Worm (Caenorhabditis elegans) whole organism, L4 larva: ENCODE results near the gene memb-2.

ENCODE experiments used
- F26F4.8 ChIP-seq: fragments of 200-800 bp; sonication (Bioruptor generic); conservative IDR thresholded peaks from 2 replicates; pipeline ENCODE4 v1.3.6; 2022; ENCODE audit warnings: missing genetic modification characterization, missing compliant biosample characterization
- F44E2.7 ChIP-seq: fragments of 200-800 bp; sonication (Bioruptor generic); IDR thresholded peaks from 2 replicates; pipeline ENCODE4 v2.1.2; 2022; ENCODE audit warnings: missing genetic modification characterization, missing compliant biosample characterization
- T26A8.4 ChIP-seq: fragments of 200-800 bp; sonication (Bioruptor generic); IDR thresholded peaks from 2 replicates; pipeline ENCODE4 v1.3.6; 2022; ENCODE audit warnings: missing genetic modification characterization, missing compliant biosample characterization
- ZK337.2 ChIP-seq: fragments of 200-800 bp; sonication (Bioruptor generic); IDR thresholded peaks from 2 replicates; pipeline ENCODE4 v1.3.6; 2022; ENCODE audit warnings: missing genetic modification reagents, missing genetic modification characterization, missing compliant biosample characterization
- aha-1 ChIP-seq: fragments of 150-350 bp; peaks from one replicate; lab custom pipeline; 2014; ENCODE audit warnings: missing biosample characterization, missing genetic modification characterization
- daf-16 ChIP-seq, 3 experiments: sonication (generic microtip); optimal IDR thresholded peaks; 2 replicates each; lab custom pipeline; 2016 to 2017; ENCODE audit warnings: missing genetic modification characterization in 3 of 3, missing genetic modification reagents in 3 of 3, mild to moderate bottlenecking in 2 of 3, missing compliant biosample characterization in 2 of 3, missing biosample characterization in 1 of 3, moderate library complexity in 1 of 3
- daf-8 ChIP-seq: fragments of 200-800 bp; sonication (Bioruptor generic); IDR thresholded peaks from 2 replicates; pipeline ENCODE4 v1.3.6; 2022; ENCODE audit warnings: missing genetic modification characterization, missing compliant biosample characterization
- dmd-6 ChIP-seq: fragments of 200-800 bp; sonication (Bioruptor generic); IDR thresholded peaks from 2 replicates; pipeline ENCODE4 v1.3.6; 2022; ENCODE audit warnings: missing genetic modification reagents, missing genetic modification characterization, missing compliant biosample characterization
- dmd-8 ChIP-seq: fragments of 200-800 bp; sonication (Bioruptor generic); IDR thresholded peaks from 2 replicates; pipeline ENCODE4 v1.3.6; 2022; ENCODE audit warnings: missing genetic modification characterization, missing compliant biosample characterization
- dpl-1 ChIP-seq: fragments of 150-350 bp; optimal IDR thresholded peaks from 2 replicates; lab custom pipeline; 2014; ENCODE audit warnings: missing biosample characterization, missing genetic modification reagents, missing genetic modification characterization
- duxl-1 ChIP-seq: sonication (generic microtip); optimal IDR thresholded peaks from 2 replicates; lab custom pipeline; 2016; ENCODE audit warnings: mild to moderate bottlenecking, missing genetic modification characterization, moderate library complexity, missing compliant biosample characterization; ENCODE audit not compliant: poor library complexity
- dve-1 ChIP-seq: sonication (generic microtip); optimal IDR thresholded peaks from 2 replicates; lab custom pipeline; 2017; ENCODE audit warnings: antibody characterized with exemption, mild to moderate bottlenecking, missing genetic modification characterization, missing compliant biosample characterization; ENCODE audit not compliant: insufficient read depth
- egl-27 ChIP-seq: sonication (generic microtip); optimal IDR thresholded peaks from 3 replicates; lab custom pipeline; 2017; ENCODE audit warnings: missing biosample characterization, missing genetic modification reagents, missing genetic modification characterization
- fos-1 ChIP-seq: fragments of 150-350 bp; optimal IDR thresholded peaks from 2 replicates; lab custom pipeline; 2014; ENCODE audit warnings: missing biosample characterization, missing genetic modification characterization
- hlh-11 ChIP-seq: fragments of 200-800 bp; sonication (Bioruptor generic); optimal IDR thresholded peaks from 2 replicates; lab custom pipeline; 2018; ENCODE audit warnings: mild to moderate bottlenecking, missing genetic modification characterization, missing compliant biosample characterization
- hlh-30 ChIP-seq: sonication (generic microtip); optimal IDR thresholded peaks from 2 replicates; lab custom pipeline; 2017; ENCODE audit warnings: antibody characterized with exemption, mild to moderate bottlenecking, missing genetic modification characterization, missing compliant biosample characterization; ENCODE audit not compliant: insufficient read depth
- hmg-1.1 ChIP-seq: fragments of 200-800 bp; sonication (Bioruptor generic); IDR thresholded peaks from 2 replicates; pipeline ENCODE4 v1.3.6; 2022; ENCODE audit warnings: missing genetic modification reagents, missing genetic modification characterization, missing compliant biosample characterization
- lim-7 ChIP-seq: fragments of 200-800 bp; sonication (Bioruptor generic); IDR thresholded peaks from 2 replicates; pipeline ENCODE4 v1.3.6; 2022; ENCODE audit warnings: missing genetic modification characterization, missing compliant biosample characterization
- lin-13 ChIP-seq: fragments of 150-350 bp; optimal IDR thresholded peaks from 2 replicates; lab custom pipeline; 2014; ENCODE audit warnings: missing biosample characterization, missing genetic modification reagents, missing genetic modification characterization
- lin-15B ChIP-seq: fragments of 150-350 bp; sonication (generic microtip); optimal IDR thresholded peaks from 3 replicates; lab custom pipeline; 2014; ENCODE audit warnings: missing biosample characterization, missing genetic modification characterization
- lin-38 ChIP-seq: fragments of 200-800 bp; sonication (Bioruptor generic); IDR thresholded peaks from 2 replicates; pipeline ENCODE4 v1.3.6; 2022; ENCODE audit warnings: missing genetic modification reagents, missing genetic modification characterization, missing compliant biosample characterization
- lin-39 ChIP-seq: fragments of 150-350 bp; optimal IDR thresholded peaks from 2 replicates; lab custom pipeline; 2014; ENCODE audit warnings: missing biosample characterization, missing genetic modification reagents, missing genetic modification characterization
- lsy-2 ChIP-seq, 2 experiments: fragments of 150-350 bp in 1 of 2; sonication (generic microtip) in 1 of 2; optimal IDR thresholded peaks; 2 replicates each; lab custom pipeline; 2014 to 2017; ENCODE audit warnings: missing biosample characterization in 2 of 2, missing genetic modification characterization in 2 of 2
- madf-9 ChIP-seq: fragments of 200-800 bp; sonication (Bioruptor generic); conservative IDR thresholded peaks from 2 replicates; pipeline ENCODE4 v1.3.6; 2022; ENCODE audit warnings: missing genetic modification reagents, missing genetic modification characterization, missing compliant biosample characterization
- mdl-1 ChIP-seq, 2 experiments: fragments of 150-350 bp in 1 of 2; sonication (generic microtip) in 1 of 2; optimal IDR thresholded peaks; 2 replicates each; lab custom pipeline; 2014 to 2017; ENCODE audit warnings: missing biosample characterization in 2 of 2, missing genetic modification characterization in 2 of 2
- mep-1 ChIP-seq: fragments of 150-350 bp; sonication (generic microtip); optimal IDR thresholded peaks from 3 replicates; lab custom pipeline; 2014; ENCODE audit warnings: missing biosample characterization, missing genetic modification characterization
- mes-2 ChIP-seq: sonication (generic microtip); optimal IDR thresholded peaks from 2 replicates; lab custom pipeline; 2016; ENCODE audit warnings: missing genotype, mild to moderate bottlenecking, missing genetic modification characterization, missing compliant biosample characterization; ENCODE audit not compliant: poor library complexity, severe bottlenecking
- mxl-3 ChIP-seq: fragments of 200-800 bp; sonication (Bioruptor generic); optimal IDR thresholded peaks from 2 replicates; lab custom pipeline; 2018; ENCODE audit warnings: mild to moderate bottlenecking, missing genetic modification characterization, missing compliant biosample characterization
- nhr-11 ChIP-seq: fragments of 150-350 bp; optimal IDR thresholded peaks from 2 replicates; lab custom pipeline; 2014; ENCODE audit warnings: missing biosample characterization, missing genetic modification characterization
- nhr-111 ChIP-seq: fragments of 200-800 bp; sonication (Bioruptor generic); optimal IDR thresholded peaks from 2 replicates; lab custom pipeline; 2018; ENCODE audit warnings: mild to moderate bottlenecking, missing genetic modification characterization, missing compliant biosample characterization
- nhr-237 ChIP-seq: sonication (generic microtip); optimal IDR thresholded peaks from 2 replicates; lab custom pipeline; 2017; ENCODE audit warnings: missing biosample characterization, missing genetic modification characterization
- nhr-28 ChIP-seq: fragments of 150-350 bp; optimal IDR thresholded peaks from 2 replicates; lab custom pipeline; 2014; ENCODE audit warnings: missing biosample characterization, missing genetic modification characterization
- nhr-42 ChIP-seq: fragments of 200-800 bp; sonication (Bioruptor generic); IDR thresholded peaks from 2 replicates; pipeline ENCODE4 v1.3.6; 2022; ENCODE audit warnings: missing genetic modification characterization, missing compliant biosample characterization
- nhr-48 ChIP-seq: sonication (generic microtip); optimal IDR thresholded peaks from 2 replicates; lab custom pipeline; 2016; ENCODE audit warnings: mild to moderate bottlenecking, missing genetic modification characterization, missing compliant biosample characterization
- nhr-6 ChIP-seq: fragments of 150-350 bp; optimal IDR thresholded peaks from 2 replicates; lab custom pipeline; 2014; ENCODE audit warnings: missing biosample characterization, missing genetic modification characterization
- nhr-76 ChIP-seq: fragments of 150-350 bp; optimal IDR thresholded peaks from 2 replicates; lab custom pipeline; 2014; ENCODE audit warnings: missing biosample characterization, missing genetic modification characterization
- nhr-77 ChIP-seq: fragments of 150-350 bp; optimal IDR thresholded peaks from 2 replicates; lab custom pipeline; 2014; ENCODE audit warnings: missing biosample characterization, missing genetic modification characterization
- pha-4 ChIP-seq, 2 experiments: fragments of 150-350 bp in 1 of 2; fragments of 200-800 bp in 1 of 2; sonication (Bioruptor generic) in 1 of 2; IDR thresholded peaks in 1 of 2; optimal IDR thresholded peaks in 1 of 2; 2 replicates each; pipeline versions ENCODE4 v1.3.6 to Lab custom; 2014 to 2022; ENCODE audit warnings: missing genetic modification characterization in 2 of 2, missing genetic modification reagents in 2 of 2, missing biosample characterization in 1 of 2, missing compliant biosample characterization in 1 of 2
- rbr-2 ChIP-seq: sonication (generic microtip); optimal IDR thresholded peaks from 2 replicates; lab custom pipeline; 2016; ENCODE audit warnings: missing genotype, missing genetic modification characterization, missing compliant biosample characterization
- set-16 ChIP-seq: fragments of 200-800 bp; sonication (Bioruptor generic); IDR thresholded peaks from 2 replicates; pipeline ENCODE4 v1.3.6; 2022; ENCODE audit warnings: missing genetic modification reagents, missing genetic modification characterization, missing compliant biosample characterization
- skn-1 ChIP-seq: fragments of 150-350 bp; optimal IDR thresholded peaks from 2 replicates; lab custom pipeline; 2014; ENCODE audit warnings: missing biosample characterization, missing genetic modification characterization
- snpc-1.2 ChIP-seq: fragments of 200-800 bp; sonication (Bioruptor generic); IDR thresholded peaks from 2 replicates; pipeline ENCODE4 v1.3.6; 2022; ENCODE audit warnings: missing genetic modification reagents, missing genetic modification characterization, missing compliant biosample characterization
- tag-97 ChIP-seq: fragments of 200-800 bp; sonication (Bioruptor generic); IDR thresholded peaks from 2 replicates; pipeline ENCODE4 v1.3.6; 2022; ENCODE audit warnings: missing genetic modification characterization, missing compliant biosample characterization
- tra-1 ChIP-seq: fragments of 200-800 bp; sonication (Bioruptor generic); IDR thresholded peaks from 2 replicates; pipeline ENCODE4 v1.3.6; 2022; ENCODE audit warnings: missing genetic modification reagents, missing genetic modification characterization, missing compliant biosample characterization
- unc-62 ChIP-seq, 3 experiments: fragments of 150-350 bp in 1 of 3; sonication (generic microtip); optimal IDR thresholded peaks in 2 of 3; peaks in 1 of 3; 1 replicate in 1 of 3; 2 replicates in 2 of 3; lab custom pipeline; 2014 to 2017; ENCODE audit warnings: missing biosample characterization in 3 of 3, missing genetic modification characterization in 3 of 3, missing genetic modification reagents in 3 of 3, missing genotype in 1 of 3
- zip-2 ChIP-seq: fragments of 150-350 bp; optimal IDR thresholded peaks from 2 replicates; lab custom pipeline; 2014; ENCODE audit warnings: missing biosample characterization, missing genetic modification characterization
- ztf-11 ChIP-seq: fragments of 150-350 bp; optimal IDR thresholded peaks from 2 replicates; lab custom pipeline; 2014; ENCODE audit warnings: missing biosample characterization, missing genetic modification characterization
- ztf-7 ChIP-seq: fragments of 150-350 bp; optimal IDR thresholded peaks from 2 replicates; lab custom pipeline; 2014; ENCODE audit warnings: missing biosample characterization, missing genetic modification characterization

Gene memb-2

ce11 chrV:5592323-5592722, 27.6 kb downstream of the memb-2 start, which contains the start of gene vps-37:
Gene vps-37 (plus strand): TSS chrV:5592700.
- TF ChIP-seq T26A8.4 (GFP tag; lab: Robert Waterston, UW) (peak; percentile 36), mdl-1 (tag; optimal IDR thresholded peaks at IDR 0.05; lab: Kevin White, UChicago) (peak in 1 of 2 experiments; percentile 23), egl-27 (no peak), dmd-6 (GFP tag; lab: Robert Waterston, UW) (peak; percentile 20; the same call in 1 of the 2 replicates), tag-97 (GFP tag; lab: Robert Waterston, UW) (no peak), nhr-48 (tag; lab: Kevin White, UChicago) (peak; percentile 17), daf-16 (GFP tag; optimal IDR thresholded peaks at IDR 0.05; lab: Kevin White, UChicago) (no peak), daf-16 (tag; optimal IDR thresholded peaks at IDR 0.05; lab: Kevin White, UChicago) (peak; percentile 70), nhr-42 (GFP tag; lab: Robert Waterston, UW) (no peak), lin-13 (GFP tag; lab: Kevin White, UChicago) (peak; percentile 33), hmg-1.1 (GFP tag; lab: Robert Waterston, UW) (peak; percentile 74), lsy-2 (tag; optimal IDR thresholded peaks at IDR 0.05; lab: Kevin White, UChicago) (peak in 1 of 2 experiments; percentile 92), mep-1 (tag; lab: Kevin White, UChicago) (peak; percentile 84), hlh-11 (tag; lab: Kevin White, UChicago) (peak; percentile 35), nhr-11 (peak; percentile 63), skn-1 (tag; lab: Kevin White, UChicago) (no peak), ztf-7 (peak; percentile 68), mes-2 (peak; percentile 90), fos-1 (tag; lab: Kevin White, UChicago) (no peak), hlh-30 (tag; lab: Kevin White, UChicago) (peak; percentile 52), madf-9 (no peak), nhr-28 (tag; lab: Kevin White, UChicago) (peak; percentile 46), tra-1 (GFP tag; lab: Robert Waterston, UW) (0 out of 2 replicates have a peak, but pooled peaks have one; percentile 19), unc-62 (GFP tag; optimal IDR thresholded peaks at IDR 0.05 in 1 of 2; lab: Kevin White, UChicago) (peak in 1 of 2 experiments; percentile 42), unc-62 (tag; optimal IDR thresholded peaks at IDR 0.05; lab: Kevin White, UChicago) (no peak), dpl-1 (GFP tag; lab: Kevin White, UChicago) (peak; percentile 85), rbr-2 (tag; lab: Kevin White, UChicago) (peak; percentile 45), dve-1 (tag; lab: Kevin White, UChicago) (peak; percentile 86), lin-38 (GFP tag; lab: Robert Waterston, UW) (peak; percentile 78), aha-1 (tag; lab: Kevin White, UChicago) (peak; percentile 63), daf-8 (GFP tag; lab: Robert Waterston, UW) (no peak), nhr-77 (peak; percentile 42), nhr-6 (tag; lab: Kevin White, UChicago) (peak; percentile 54)

ce11 chrV:5591887-5592286, 28.1 kb downstream of the memb-2 start:
- TF ChIP-seq mxl-3 (GFP tag; lab: Kevin White, UChicago) (no peak), hmg-1.1 (GFP tag; lab: Robert Waterston, UW) (no peak), duxl-1 (tag; lab: Kevin White, UChicago) (peak; percentile 51), nhr-6 (tag; lab: Kevin White, UChicago) (no peak), lim-7 (GFP tag; lab: Robert Waterston, UW) (peak; percentile 99), F26F4.8 (GFP tag; lab: Robert Waterston, UW) (peak; percentile 76), ZK337.2 (GFP tag; lab: Robert Waterston, UW) (no peak), zip-2 (tag; lab: Kevin White, UChicago) (no peak), nhr-76 (tag; lab: Kevin White, UChicago) (no peak), set-16 (GFP tag; lab: Robert Waterston, UW) (no peak), lin-39 (tag; lab: Kevin White, UChicago) (no peak), lin-15B (tag; lab: Kevin White, UChicago) (no peak), snpc-1.2 (GFP tag; lab: Robert Waterston, UW) (peak; percentile 87), F44E2.7 (GFP tag; lab: Robert Waterston, UW) (0 out of 2 replicates have a peak, but pooled peaks have one; percentile 19), nhr-111 (GFP tag; lab: Kevin White, UChicago) (peak; percentile 76), dmd-8 (peak; percentile 86), pha-4 (GFP tag; IDR thresholded peaks at IDR 0.05; lab: Robert Waterston, UW) (peak; percentile 83; the same call in 1 of the 2 replicates), pha-4 (tag; optimal IDR thresholded peaks at IDR 0.05; lab: Kevin White, UChicago) (no peak), nhr-237 (tag; lab: Kevin White, UChicago) (no peak), ztf-11 (tag; lab: Kevin White, UChicago) (no peak), tag-97 (GFP tag; lab: Robert Waterston, UW) (no peak), lin-38 (GFP tag; lab: Robert Waterston, UW) (peak; percentile 72), mdl-1 (tag; optimal IDR thresholded peaks at IDR 0.05; lab: Kevin White, UChicago) (no peak), fos-1 (tag; lab: Kevin White, UChicago) (no peak), nhr-77 (no peak), T26A8.4 (GFP tag; lab: Robert Waterston, UW) (no peak)
